Fruit fly (Drosophila melanogaster) whole organism, embryonic: ENCODE results near the gene Ifrd1.

Experiments
- BtbVII ChIP-seq: fragments of 200-800 bp; sonication (Bioruptor generic); optimal IDR thresholded peaks from 3 replicates; lab custom pipeline; 2017; ENCODE audit warnings: missing biosample characterization, mild to moderate bottlenecking, missing genetic modification characterization
- CG10959 ChIP-seq: fragments of 200-800 bp; sonication (Bioruptor generic); IDR thresholded peaks from 2 replicates; pipeline ENCODE4 v1.3.6; 2022; ENCODE audit warnings: missing biosample characterization, missing genetic modification characterization
- CG11695 ChIP-seq: fragments of 200-800 bp; sonication (Bioruptor generic); IDR thresholded peaks from 3 replicates; pipeline ENCODE4 v1.3.6; 2022; ENCODE audit warnings: missing biosample characterization, missing genetic modification characterization
- CG12219 ChIP-seq: fragments of 200-800 bp; sonication (Bioruptor generic); optimal IDR thresholded peaks from 3 replicates; lab custom pipeline; 2018; ENCODE audit warnings: missing biosample characterization, mild to moderate bottlenecking, missing genetic modification characterization
- CG1233 ChIP-seq: fragments of 200-800 bp; sonication (Bioruptor generic); optimal IDR thresholded peaks from 4 replicates; lab custom pipeline; 2018; ENCODE audit warnings: missing biosample characterization, mild to moderate bottlenecking, missing genetic modification characterization
- CG12659 ChIP-seq: fragments of 200-800 bp; sonication (Bioruptor generic); optimal IDR thresholded peaks from 3 replicates; lab custom pipeline; 2017; ENCODE audit warnings: mild to moderate bottlenecking, missing biosample characterization, missing genetic modification reagents, missing genetic modification characterization
- CG15269 ChIP-seq: fragments of 200-800 bp; sonication (Bioruptor generic); optimal IDR thresholded peaks from 2 replicates; lab custom pipeline; 2018; ENCODE audit warnings: missing biosample characterization, mild to moderate bottlenecking, missing genetic modification characterization, moderate library complexity
- CG17568 ChIP-seq: fragments of 200-800 bp; sonication (Bioruptor generic); optimal IDR thresholded peaks from 2 replicates; lab custom pipeline; 2018; ENCODE audit warnings: missing biosample characterization, mild to moderate bottlenecking, missing genetic modification characterization, moderate library complexity
- CG2116 ChIP-seq: fragments of 200-800 bp; sonication (Bioruptor generic); optimal IDR thresholded peaks from 3 replicates; lab custom pipeline; 2018; ENCODE audit warnings: missing biosample characterization, mild to moderate bottlenecking, missing genetic modification characterization
- CG30020 ChIP-seq: fragments of 200-800 bp; optimal IDR thresholded peaks from 2 replicates; lab custom pipeline; 2019; ENCODE audit warnings: missing biosample characterization, mild to moderate bottlenecking, missing genetic modification characterization, moderate library complexity
- CG3281 ChIP-seq: fragments of 200-800 bp; sonication (Bioruptor generic); optimal IDR thresholded peaks from 3 replicates; lab custom pipeline; 2017; ENCODE audit warnings: missing biosample characterization, mild to moderate bottlenecking, missing genetic modification characterization
- CG6175 ChIP-seq: fragments of 200-800 bp; sonication (Bioruptor generic); IDR thresholded peaks from 3 replicates; pipeline ENCODE4 v1.3.6; 2022; ENCODE audit warnings: missing biosample characterization, missing genetic modification characterization
- CG6272 ChIP-seq: fragments of 200-800 bp; sonication (Bioruptor generic); IDR thresholded peaks from 2 replicates; pipeline ENCODE4 v1.3.6; 2022; ENCODE audit warnings: missing biosample characterization, missing genetic modification characterization
- CG7556 ChIP-seq: fragments of 200-800 bp; sonication (Bioruptor generic); optimal IDR thresholded peaks from 2 replicates; lab custom pipeline; 2017; ENCODE audit warnings: missing biosample characterization, mild to moderate bottlenecking, missing genetic modification characterization
- CG7745 ChIP-seq: fragments of 200-800 bp; sonication (Bioruptor generic); optimal IDR thresholded peaks from 2 replicates; lab custom pipeline; 2018; ENCODE audit warnings: missing biosample characterization, mild to moderate bottlenecking, missing genetic modification characterization, moderate library complexity
- CG7928 ChIP-seq: fragments of 200-800 bp; sonication (Bioruptor generic); optimal IDR thresholded peaks from 2 replicates; lab custom pipeline; 2017; ENCODE audit warnings: missing biosample characterization, mild to moderate bottlenecking, missing genetic modification characterization
- CG9727 ChIP-seq: fragments of 200-800 bp; sonication (Bioruptor generic); optimal IDR thresholded peaks from 3 replicates; lab custom pipeline; 2017; ENCODE audit warnings: missing biosample characterization, mild to moderate bottlenecking, missing genetic modification characterization
- D19A ChIP-seq: fragments of 200-800 bp; optimal IDR thresholded peaks from 3 replicates; lab custom pipeline; 2019; ENCODE audit warnings: missing biosample characterization, mild to moderate bottlenecking, missing genetic modification characterization, moderate library complexity
- Eip74EF ChIP-seq, 2 experiments: fragments of 200-800 bp in 1 of 2; fragments of >200 bp in 1 of 2; sonication (Bioruptor generic) in 1 of 2; optimal IDR thresholded peaks; 2 replicates each; lab custom pipeline; 2017 to 2019; ENCODE audit warnings: missing biosample characterization in 2 of 2, missing genetic modification characterization in 2 of 2, mild to moderate bottlenecking in 1 of 2, moderate library complexity in 1 of 2
- Elba2 ChIP-seq: fragments of 200-800 bp; sonication (Bioruptor generic); optimal IDR thresholded peaks from 3 replicates; lab custom pipeline; 2016; ENCODE audit warnings: missing biosample characterization, missing genetic modification characterization
- Gug ChIP-seq: fragments of 200-800 bp; sonication (Bioruptor generic); IDR thresholded peaks from 4 replicates; pipeline ENCODE4 v1.3.6; 2022; ENCODE audit warnings: missing biosample characterization, missing genetic modification characterization
- HLH54F ChIP-seq: fragments of 200-800 bp; sonication (Bioruptor generic); optimal IDR thresholded peaks from 3 replicates; lab custom pipeline; 2016; ENCODE audit warnings: missing biosample characterization, missing genetic modification characterization
- HmgD ChIP-seq: fragments of 200-800 bp; sonication (Bioruptor generic); optimal IDR thresholded peaks from 3 replicates; lab custom pipeline; 2016; ENCODE audit warnings: missing biosample characterization, missing genetic modification characterization
- Hr39 ChIP-seq: fragments of >200 bp; optimal IDR thresholded peaks from 2 replicates; lab custom pipeline; 2017
- Lpt ChIP-seq: fragments of >200 bp; optimal IDR thresholded peaks from 2 replicates; lab custom pipeline; 2018; ENCODE audit warnings: missing biosample characterization, missing genetic modification characterization
- Mrtf ChIP-seq: fragments of 200-800 bp; sonication (Bioruptor generic); IDR thresholded peaks from 3 replicates; pipeline ENCODE4 v1.3.6; 2022; ENCODE audit warnings: missing biosample characterization, missing genetic modification characterization
- NC2α ChIP-seq: fragments of 200-800 bp; sonication (Bioruptor generic); optimal IDR thresholded peaks from 2 replicates; lab custom pipeline; 2016; ENCODE audit warnings: missing biosample characterization, missing genetic modification characterization
- Oli ChIP-seq: fragments of 200-800 bp; sonication (Bioruptor generic); optimal IDR thresholded peaks from 2 replicates; lab custom pipeline; 2018; ENCODE audit warnings: missing biosample characterization, mild to moderate bottlenecking, missing genetic modification characterization, moderate library complexity
- PHDP ChIP-seq: fragments of 200-800 bp; sonication (Bioruptor generic); optimal IDR thresholded peaks from 3 replicates; lab custom pipeline; 2018; ENCODE audit warnings: missing biosample characterization, mild to moderate bottlenecking, missing genetic modification characterization, moderate library complexity
- Ravus ChIP-seq: fragments of 200-800 bp; sonication (Bioruptor generic); IDR thresholded peaks from 2 replicates; pipeline ENCODE4 v1.3.6; 2022; ENCODE audit warnings: missing biosample characterization, missing genetic modification characterization
- Scr ChIP-seq: fragments of 200-800 bp; sonication (Bioruptor generic); IDR thresholded peaks from 2 replicates; pipeline ENCODE4 v1.3.6; 2022; ENCODE audit warnings: missing biosample characterization, missing genetic modification characterization; ENCODE audit not compliant: partially characterized antibody
- Side ChIP-seq: fragments of 200-800 bp; sonication (Bioruptor generic); optimal IDR thresholded peaks from 2 replicates; lab custom pipeline; 2016; ENCODE audit warnings: missing biosample characterization, missing genetic modification characterization
- Spps ChIP-seq: fragments of 200-800 bp; sonication (Bioruptor generic); optimal IDR thresholded peaks from 2 replicates; lab custom pipeline; 2018; ENCODE audit warnings: missing biosample characterization, mild to moderate bottlenecking, missing genetic modification characterization
- Trl ChIP-seq, 3 experiments: fragments of >200 bp in 2 of 3; fragments of 200-800 bp in 1 of 3; sonication (Bioruptor generic) in 1 of 3; optimal IDR thresholded peaks; 2 replicates in 1 of 3; 3 replicates in 2 of 3; lab custom pipeline; 2016 to 2017; ENCODE audit warnings: missing biosample characterization in 1 of 3, missing genetic modification characterization in 1 of 3
- ab ChIP-seq: fragments of 200-800 bp; sonication (Bioruptor generic); optimal IDR thresholded peaks from 2 replicates; lab custom pipeline; 2016; ENCODE audit warnings: missing biosample characterization, missing genetic modification characterization
- chinmo ChIP-seq: fragments of 200-800 bp; sonication (Bioruptor generic); IDR thresholded peaks from 4 replicates; pipeline ENCODE4 v1.3.6; 2022; ENCODE audit warnings: missing biosample characterization, missing genetic modification characterization; ENCODE audit not compliant: partially characterized antibody
- crol ChIP-seq: fragments of 200-800 bp; sonication (Bioruptor generic); IDR thresholded peaks from 2 replicates; pipeline ENCODE4 v1.3.6; 2022; ENCODE audit warnings: missing biosample characterization, missing genetic modification characterization
- dimm ChIP-seq: fragments of 200-800 bp; sonication (Bioruptor generic); IDR thresholded peaks from 2 replicates; pipeline ENCODE4 v1.3.6; 2022; ENCODE audit warnings: missing biosample characterization, missing genetic modification characterization
- h ChIP-seq: fragments of >200 bp; optimal IDR thresholded peaks from 2 replicates; lab custom pipeline; 2017
- insv ChIP-seq, 2 experiments: fragments of 200-800 bp; sonication (Bioruptor generic); optimal IDR thresholded peaks; 3 replicates each; lab custom pipeline; 2016 to 2018; ENCODE audit warnings: missing biosample characterization in 2 of 2, missing genetic modification characterization in 2 of 2
- knrl ChIP-seq: fragments of 200-800 bp; sonication (Bioruptor generic); IDR thresholded peaks from 3 replicates; pipeline ENCODE4 v1.3.6; 2022; ENCODE audit warnings: missing biosample characterization, missing genetic modification characterization; ENCODE audit not compliant: partially characterized antibody
- maf-S ChIP-seq: fragments of 200-800 bp; sonication (Bioruptor generic); optimal IDR thresholded peaks from 2 replicates; lab custom pipeline; 2016; ENCODE audit warnings: missing biosample characterization, missing genetic modification characterization
- otp ChIP-seq: fragments of 200-800 bp; sonication (Bioruptor generic); IDR thresholded peaks from 3 replicates; pipeline ENCODE4, ENCODE4 v1.3.6; 2022; ENCODE audit warnings: missing biosample characterization, missing genetic modification characterization
- pita ChIP-seq: fragments of 200-800 bp; sonication (Bioruptor generic); optimal IDR thresholded peaks from 2 replicates; lab custom pipeline; 2017; ENCODE audit warnings: missing biosample characterization, mild to moderate bottlenecking, missing genetic modification characterization
- shn ChIP-seq: fragments of 200-800 bp; sonication (Bioruptor generic); optimal IDR thresholded peaks from 3 replicates; lab custom pipeline; 2016; ENCODE audit warnings: missing biosample characterization, missing genetic modification characterization
- ssp ChIP-seq: fragments of 200-800 bp; sonication (Bioruptor generic); IDR thresholded peaks from 2 replicates; pipeline ENCODE4 v1.3.6; 2022; ENCODE audit warnings: missing biosample characterization, missing genetic modification characterization
- ttk ChIP-seq: fragments of 200-800 bp; sonication (Bioruptor generic); IDR thresholded peaks from 2 replicates; pipeline ENCODE4 v2.1.2; 2022; ENCODE audit warnings: missing biosample characterization, missing genetic modification characterization
- unc-4 ChIP-seq: fragments of 200-800 bp; sonication (Bioruptor generic); IDR thresholded peaks from 2 replicates; pipeline ENCODE4 v1.3.6; 2022; ENCODE audit warnings: missing biosample characterization, missing genetic modification characterization; ENCODE audit not compliant: partially characterized antibody
- wor ChIP-seq: fragments of 200-800 bp; sonication (Bioruptor generic); IDR thresholded peaks from 2 replicates; pipeline ENCODE4 v1.3.6; 2022; ENCODE audit warnings: missing biosample characterization, missing genetic modification characterization

Gene Ifrd1

dm6 chr2L:2855773-2856615 is 18.3 kb downstream of the Ifrd1 start, which contains the start of the genes CG3104 and RpS21 (continued):
- peak; percentile 61 for TF ChIP-seq HmgD (GFP tag; lab: Kevin White, UChicago)
- peak; percentile 48 for TF ChIP-seq Spps (tag; lab: Kevin White, UChicago)
- peak; percentile 47; the same call in 1 of the 3 replicates for TF ChIP-seq knrl (GFP tag; lab: Robert Waterston, UW)
- TF ChIP-seq Mrtf (GFP tag; lab: Robert Waterston, UW), result peak; percentile 92
- TF ChIP-seq ssp (GFP tag; lab: Robert Waterston, UW), result peak; percentile 81
- peak; percentile 74 for TF ChIP-seq CG10959 (GFP tag; lab: Robert Waterston, UW)
- TF ChIP-seq pita (GFP tag; lab: Kevin White, UChicago), result no peak
- TF ChIP-seq dimm (GFP tag; lab: Robert Waterston, UW), result peak; percentile 66
- peak; percentile 61 for TF ChIP-seq CG12219 (GFP tag; lab: Kevin White, UChicago)
- TF ChIP-seq HLH54F (GFP tag; lab: Kevin White, UChicago), result peak; percentile 88
- TF ChIP-seq crol, result peak; percentile 48
- TF ChIP-seq Gug (GFP tag; lab: Robert Waterston, UW), result peak; percentile 88
- peak; percentile 68 for TF ChIP-seq CG7928 (GFP tag; lab: Kevin White, UChicago)
- TF ChIP-seq ttk (GFP tag; lab: Robert Waterston, UW), result peak; percentile 85
- TF ChIP-seq CG17568 (GFP tag; lab: Kevin White, UChicago), result peak; percentile 75
- TF ChIP-seq Trl (optimal IDR thresholded peaks at IDR 0.05; lab: Kevin White, UChicago), result no peak
- TF ChIP-seq Trl (GFP tag; optimal IDR thresholded peaks at IDR 0.05; lab: Kevin White, UChicago), result peak; percentile 93
- no peak for TF ChIP-seq chinmo (GFP tag; lab: Robert Waterston, UW)
- peak; percentile 67 for TF ChIP-seq wor (GFP tag; lab: Robert Waterston, UW)
- peak in 1 of 2 experiments; percentile 80 for TF ChIP-seq insv (GFP tag; optimal IDR thresholded peaks at IDR 0.05; lab: Kevin White, UChicago)
- TF ChIP-seq Side, result peak; percentile 81
- peak; percentile 87 for TF ChIP-seq CG6175 (GFP tag; lab: Robert Waterston, UW)
- no peak for TF ChIP-seq unc-4 (GFP tag; lab: Robert Waterston, UW)
- peak; percentile 54 for TF ChIP-seq Ravus
- peak; percentile 93 for TF ChIP-seq CG9727 (GFP tag; lab: Kevin White, UChicago)
- TF ChIP-seq PHDP (tag; lab: Kevin White, UChicago), result peak; percentile 57
- peak; percentile 60 for TF ChIP-seq CG30020 (tag; lab: Kevin White, UChicago)
- TF ChIP-seq D19A (tag; lab: Kevin White, UChicago), result peak; percentile 92
- TF ChIP-seq CG6272 (GFP tag; lab: Robert Waterston, UW), result peak; percentile 68
- peak; percentile 80 for TF ChIP-seq maf-S
- peak; percentile 93 for TF ChIP-seq CG1233
- TF ChIP-seq shn (GFP tag; lab: Kevin White, UChicago), result peak; percentile 81
- TF ChIP-seq CG15269 (tag; lab: Kevin White, UChicago), result peak; percentile 72
- TF ChIP-seq CG11695 (GFP tag; lab: Robert Waterston, UW), result no peak
- TF ChIP-seq CG7556 (GFP tag; lab: Kevin White, UChicago), result peak; percentile 67
- no peak for TF ChIP-seq Lpt (GFP tag; lab: Kevin White, UChicago)
- TF ChIP-seq NC2α (GFP tag; lab: Kevin White, UChicago), result peak; percentile 64
- peak; percentile 65 for TF ChIP-seq BtbVII (GFP tag; lab: Kevin White, UChicago)
- peak in 1 of 2 experiments; percentile 46 for TF ChIP-seq Eip74EF (GFP tag; optimal IDR thresholded peaks at IDR 0.05; lab: Kevin White, UChicago)
- TF ChIP-seq CG3281, result peak; percentile 83
- TF ChIP-seq h (lab: Kevin White, UChicago), result no peak
- peak; percentile 70 for TF ChIP-seq CG2116 (GFP tag; lab: Kevin White, UChicago)
- TF ChIP-seq Elba2 (GFP tag; lab: Kevin White, UChicago), result no peak
- no peak for TF ChIP-seq Scr (GFP tag; lab: Robert Waterston, UW)
- peak; percentile 96 for TF ChIP-seq CG12659 (GFP tag; lab: Kevin White, UChicago)
- TF ChIP-seq CG7745 (tag; lab: Kevin White, UChicago), result no peak
- TF ChIP-seq ab (GFP tag; lab: Kevin White, UChicago), result peak; percentile 71
- TF ChIP-seq otp (GFP tag; lab: Robert Waterston, UW), result peak; percentile 95
- peak; percentile 62 for TF ChIP-seq Oli (tag; lab: Kevin White, UChicago)
- TF ChIP-seq Hr39 (lab: Kevin White, UChicago), result no peak
